Worm (Caenorhabditis elegans): Measurements from ENCODE around the gene F52D1.2.

Gene F52D1.2

ce11 chrX:425535-425934 is 24.5 kb downstream of the F52D1.2 start, which contains the start of gene ZK1193.2:
Gene ZK1193.2, minus strand, starts transcription at chrX:425635.
- TF ChIP-seq tab-1 (GFP tag; IDR thresholded peaks at IDR 0.05) (no peak), ztf-29 (GFP tag; IDR thresholded peaks at IDR 0.05) (no peak), med-1 (GFP tag; optimal IDR thresholded peaks at IDR 0.05; ENCODE audit: insufficient read depth) (no peak), T22C8.4 (GFP tag; IDR thresholded peaks at IDR 0.05) (no peak), ref-1 (GFP tag; conservative IDR thresholded peaks at IDR 0.05) (no peak)

ce11 chrX:423757-424156 is 26.3 kb downstream of the F52D1.2 start:
- TF ChIP-seq ref-1 (GFP tag; conservative IDR thresholded peaks at IDR 0.05), result no peak
- no peak for TF ChIP-seq med-1 (GFP tag; optimal IDR thresholded peaks at IDR 0.05; ENCODE audit: insufficient read depth)
- TF ChIP-seq klf-2 (GFP tag; conservative IDR thresholded peaks at IDR 0.05), result no peak
- no peak for TF ChIP-seq flt-1 (GFP tag; IDR thresholded peaks at IDR 0.05)
- no peak for TF ChIP-seq T22C8.4 (GFP tag; IDR thresholded peaks at IDR 0.05)
- no peak for TF ChIP-seq cog-1 (tag; optimal IDR thresholded peaks at IDR 0.05)

- TF ChIP-seq T22C8.4 (GFP tag; IDR thresholded peaks at IDR 0.05), result no peak
- TF ChIP-seq med-1 (GFP tag; optimal IDR thresholded peaks at IDR 0.05; ENCODE audit: insufficient read depth), result no peak
- TF ChIP-seq ref-1 (GFP tag; conservative IDR thresholded peaks at IDR 0.05), result no peak
- TF ChIP-seq ztf-29 (GFP tag; IDR thresholded peaks at IDR 0.05), result no peak
- TF ChIP-seq klf-2 (GFP tag; conservative IDR thresholded peaks at IDR 0.05), result no peak
- no peak for TF ChIP-seq flt-1 (GFP tag; IDR thresholded peaks at IDR 0.05)
- TF ChIP-seq cog-1 (tag; optimal IDR thresholded peaks at IDR 0.05), result no peak
- TF ChIP-seq ztf-23 (GFP tag; IDR thresholded peaks at IDR 0.05), result no peak
- TF ChIP-seq tab-1 (GFP tag; IDR thresholded peaks at IDR 0.05), result no peak
Observed at ce11 chrX:421785-422657, 28.0 kb downstream of the F52D1.2 start.

- TF ChIP-seq ref-1 (GFP tag; conservative IDR thresholded peaks at IDR 0.05), result no peak
- TF ChIP-seq flt-1 (GFP tag; IDR thresholded peaks at IDR 0.05), result no peak
- no peak for TF ChIP-seq ztf-29 (GFP tag; IDR thresholded peaks at IDR 0.05)
- no peak for TF ChIP-seq med-1 (GFP tag; optimal IDR thresholded peaks at IDR 0.05; ENCODE audit: insufficient read depth)
- no peak for TF ChIP-seq T22C8.4 (GFP tag; IDR thresholded peaks at IDR 0.05)
- TF ChIP-seq ztf-23 (GFP tag; IDR thresholded peaks at IDR 0.05), result no peak
- no peak for TF ChIP-seq cog-1 (tag; optimal IDR thresholded peaks at IDR 0.05)
- no peak for TF ChIP-seq tab-1 (GFP tag; IDR thresholded peaks at IDR 0.05)
- TF ChIP-seq klf-2 (GFP tag; conservative IDR thresholded peaks at IDR 0.05), result no peak
Observed at ce11 chrX:421407-421784, 28.6 kb downstream of the F52D1.2 start, which contains the start of gene col-19. Gene col-19, plus strand, starts transcription at chrX:421707.

- TF ChIP-seq tab-1 (GFP tag; IDR thresholded peaks at IDR 0.05) (peak; percentile 86), klf-2 (GFP tag; conservative IDR thresholded peaks at IDR 0.05) (peak; percentile 94), ztf-29 (GFP tag; IDR thresholded peaks at IDR 0.05) (peak; percentile 89), T22C8.4 (GFP tag; IDR thresholded peaks at IDR 0.05) (peak; percentile 82), flt-1 (GFP tag; IDR thresholded peaks at IDR 0.05) (peak; percentile 96), cog-1 (tag; optimal IDR thresholded peaks at IDR 0.05) (peak; percentile 94), ztf-23 (GFP tag; IDR thresholded peaks at IDR 0.05) (peak; percentile 95), ref-1 (GFP tag; conservative IDR thresholded peaks at IDR 0.05) (peak; percentile 86), med-1 (GFP tag; optimal IDR thresholded peaks at IDR 0.05; ENCODE audit: insufficient read depth) (peak; percentile 80)
Observed at ce11 chrX:410073-410572, 39.9 kb downstream of the F52D1.2 start.

- no peak for TF ChIP-seq ztf-23 (GFP tag; IDR thresholded peaks at IDR 0.05)
- TF ChIP-seq flt-1 (GFP tag; IDR thresholded peaks at IDR 0.05), result no peak
- no peak for TF ChIP-seq klf-2 (GFP tag; conservative IDR thresholded peaks at IDR 0.05)
- no peak for TF ChIP-seq ref-1 (GFP tag; conservative IDR thresholded peaks at IDR 0.05)
- TF ChIP-seq cog-1 (tag; optimal IDR thresholded peaks at IDR 0.05), result no peak
- TF ChIP-seq med-1 (GFP tag; optimal IDR thresholded peaks at IDR 0.05; ENCODE audit: insufficient read depth), result no peak
- no peak for TF ChIP-seq T22C8.4 (GFP tag; IDR thresholded peaks at IDR 0.05)
- TF ChIP-seq ztf-29 (GFP tag; IDR thresholded peaks at IDR 0.05), result no peak
- no peak for TF ChIP-seq tab-1 (GFP tag; IDR thresholded peaks at IDR 0.05)
Observed at ce11 chrX:404597-404996, 45.4 kb downstream of the F52D1.2 start, which contains the start of gene R04A9.1. Gene R04A9.1, plus strand, starts transcription at chrX:404897.

- TF ChIP-seq klf-2 (GFP tag; conservative IDR thresholded peaks at IDR 0.05) (no peak), tab-1 (GFP tag; IDR thresholded peaks at IDR 0.05) (no peak), med-1 (GFP tag; optimal IDR thresholded peaks at IDR 0.05; ENCODE audit: insufficient read depth) (no peak), flt-1 (GFP tag; IDR thresholded peaks at IDR 0.05) (no peak), cog-1 (tag; optimal IDR thresholded peaks at IDR 0.05) (no peak), ztf-23 (GFP tag; IDR thresholded peaks at IDR 0.05) (no peak), ztf-29 (GFP tag; IDR thresholded peaks at IDR 0.05) (no peak), T22C8.4 (GFP tag; IDR thresholded peaks at IDR 0.05) (no peak), ref-1 (GFP tag; conservative IDR thresholded peaks at IDR 0.05) (no peak)
Observed at ce11 chrX:402951-403350, 47.1 kb downstream of the F52D1.2 start.

DNA sequence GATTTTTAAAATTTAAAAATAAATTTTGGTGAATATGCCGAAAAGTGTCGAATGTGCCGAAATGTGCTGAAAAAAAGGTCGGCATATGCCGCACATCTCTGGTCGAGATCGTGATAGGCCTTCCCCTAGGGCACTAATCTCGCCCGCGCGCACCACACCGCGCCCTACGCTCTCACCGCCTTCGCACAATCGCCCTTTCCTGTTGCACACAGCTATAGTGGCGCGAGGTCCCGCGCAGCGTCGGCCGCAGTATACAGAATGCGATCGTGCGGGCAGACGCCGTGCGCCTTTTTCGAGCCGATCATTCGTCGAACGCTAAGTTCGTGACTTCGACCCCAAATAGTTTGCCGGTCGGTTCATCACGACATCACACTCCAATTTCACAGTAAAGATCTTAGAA is 50.5 kb downstream of the F52D1.2 start:
- no peak for TF ChIP-seq flt-1 (GFP tag; IDR thresholded peaks at IDR 0.05)

- TF ChIP-seq cog-1 (tag; optimal IDR thresholded peaks at IDR 0.05) (no peak), ztf-23 (GFP tag; IDR thresholded peaks at IDR 0.05) (no peak), ref-1 (GFP tag; conservative IDR thresholded peaks at IDR 0.05) (no peak), flt-1 (GFP tag; IDR thresholded peaks at IDR 0.05) (no peak), med-1 (GFP tag; optimal IDR thresholded peaks at IDR 0.05; ENCODE audit: insufficient read depth) (no peak), ztf-29 (GFP tag; IDR thresholded peaks at IDR 0.05) (no peak), tab-1 (GFP tag; IDR thresholded peaks at IDR 0.05) (no peak), T22C8.4 (GFP tag; IDR thresholded peaks at IDR 0.05) (no peak), klf-2 (GFP tag; conservative IDR thresholded peaks at IDR 0.05) (no peak)
Observed at ce11 chrX:397259-397658, 52.8 kb downstream of the F52D1.2 start, which contains the start of gene R04A9.6. Gene R04A9.6, plus strand, starts transcription at chrX:397559.
